Worm (Caenorhabditis elegans) whole organism, L4 larva: Measurements from ENCODE around the gene K05F6.4.

ENCODE experiments used
- F37D6.2 ChIP-seq: sonication (generic microtip); optimal IDR thresholded peaks from 2 replicates; lab custom pipeline; 2016; ENCODE audit warnings: mild to moderate bottlenecking, missing genetic modification characterization, missing compliant biosample characterization
- R02D3.7 ChIP-seq: fragments of 150-350 bp; sonication (generic microtip); optimal IDR thresholded peaks from 3 replicates; lab custom pipeline; 2014; ENCODE audit warnings: missing biosample characterization, missing genetic modification characterization
- Y75B8A.6 ChIP-seq: fragments of 200-800 bp; sonication (Bioruptor generic); IDR thresholded peaks from 2 replicates; pipeline ENCODE4 v1.3.6; 2022; ENCODE audit warnings: missing genetic modification reagents, missing genetic modification characterization, missing compliant biosample characterization
- ama-1 ChIP-seq: fragments of 150-350 bp; optimal IDR thresholded peaks from 2 replicates; lab custom pipeline; 2014; ENCODE audit warnings: inconsistent platforms, mixed read lengths
- daf-12 ChIP-seq: fragments of 150-350 bp; optimal IDR thresholded peaks from 2 replicates; lab custom pipeline; 2014; ENCODE audit warnings: missing biosample characterization, missing genetic modification reagents, missing genetic modification characterization
- daf-16 ChIP-seq, 3 experiments: sonication (generic microtip); optimal IDR thresholded peaks; 2 replicates each; lab custom pipeline; 2016 to 2017; ENCODE audit warnings: missing genetic modification characterization in 3 of 3, missing genetic modification reagents in 3 of 3, mild to moderate bottlenecking in 2 of 3, missing compliant biosample characterization in 2 of 3, missing biosample characterization in 1 of 3, moderate library complexity in 1 of 3
- egl-27 ChIP-seq: sonication (generic microtip); optimal IDR thresholded peaks from 3 replicates; lab custom pipeline; 2017; ENCODE audit warnings: missing biosample characterization, missing genetic modification reagents, missing genetic modification characterization
- lin-15B ChIP-seq: fragments of 150-350 bp; sonication (generic microtip); optimal IDR thresholded peaks from 3 replicates; lab custom pipeline; 2014; ENCODE audit warnings: missing biosample characterization, missing genetic modification characterization
- lin-39 ChIP-seq: fragments of 150-350 bp; optimal IDR thresholded peaks from 2 replicates; lab custom pipeline; 2014; ENCODE audit warnings: missing biosample characterization, missing genetic modification reagents, missing genetic modification characterization
- mep-1 ChIP-seq: fragments of 150-350 bp; sonication (generic microtip); optimal IDR thresholded peaks from 3 replicates; lab custom pipeline; 2014; ENCODE audit warnings: missing biosample characterization, missing genetic modification characterization
- pha-4 ChIP-seq, 2 experiments: fragments of 150-350 bp in 1 of 2; fragments of 200-800 bp in 1 of 2; sonication (Bioruptor generic) in 1 of 2; IDR thresholded peaks in 1 of 2; optimal IDR thresholded peaks in 1 of 2; 2 replicates each; pipeline versions ENCODE4 v1.3.6 to Lab custom; 2014 to 2022; ENCODE audit warnings: missing genetic modification characterization in 2 of 2, missing genetic modification reagents in 2 of 2, missing biosample characterization in 1 of 2, missing compliant biosample characterization in 1 of 2
- skn-1 ChIP-seq: fragments of 150-350 bp; optimal IDR thresholded peaks from 2 replicates; lab custom pipeline; 2014; ENCODE audit warnings: missing biosample characterization, missing genetic modification characterization
- snpc-4 ChIP-seq: fragments of 150-350 bp; optimal IDR thresholded peaks from 2 replicates; lab custom pipeline; 2014; ENCODE audit warnings: missing biosample characterization, missing genetic modification characterization
- ztf-11 ChIP-seq: fragments of 150-350 bp; optimal IDR thresholded peaks from 2 replicates; lab custom pipeline; 2014; ENCODE audit warnings: missing biosample characterization, missing genetic modification characterization

DNA sequence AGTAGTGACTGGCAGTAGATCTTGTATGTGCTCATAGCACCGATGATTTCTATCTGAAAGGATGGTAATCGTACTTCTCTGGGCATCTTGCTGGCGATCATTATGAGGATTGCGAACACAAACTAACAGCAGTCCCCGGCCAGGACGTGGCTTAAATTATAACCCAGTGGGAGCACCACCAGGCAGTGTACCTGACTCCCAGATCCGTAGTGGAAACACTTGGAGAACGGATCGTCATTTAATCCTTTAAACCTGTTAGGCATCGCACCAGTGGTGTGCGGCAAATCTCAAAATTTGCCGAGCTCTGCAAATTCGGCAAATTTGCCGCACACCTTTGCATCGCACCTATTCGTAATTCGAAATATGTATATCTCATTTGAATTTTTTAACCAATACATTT, 24.4 kb downstream of the K05F6.4 start, which contains the start of gene K05F6.8:
- TF ChIP-seq daf-12 (no peak), skn-1 (tag; lab: Kevin White, UChicago) (no peak), ztf-11 (tag; lab: Kevin White, UChicago) (no peak), lin-39 (no peak), R02D3.7 (tag; lab: Kevin White, UChicago) (no peak), pha-4 (GFP tag; IDR thresholded peaks at IDR 0.05; lab: Robert Waterston, UW) (no peak), pha-4 (tag; optimal IDR thresholded peaks at IDR 0.05; lab: Kevin White, UChicago) (no peak), F37D6.2 (no peak), lin-15B (tag; lab: Kevin White, UChicago) (no peak), Y75B8A.6 (GFP tag; lab: Robert Waterston, UW) (no peak), egl-27 (tag; lab: Kevin White, UChicago) (no peak), mep-1 (tag; lab: Kevin White, UChicago) (no peak), daf-16 (GFP tag; optimal IDR thresholded peaks at IDR 0.05; lab: Kevin White, UChicago) (no peak), daf-16 (tag; optimal IDR thresholded peaks at IDR 0.05; lab: Kevin White, UChicago) (no peak), ama-1 (lab: Kevin White, UChicago) (no peak), snpc-4 (tag; lab: Kevin White, UChicago) (no peak)
